Fruit fly (Drosophila melanogaster): ENCODE data around the gene kat80.

DNA sequence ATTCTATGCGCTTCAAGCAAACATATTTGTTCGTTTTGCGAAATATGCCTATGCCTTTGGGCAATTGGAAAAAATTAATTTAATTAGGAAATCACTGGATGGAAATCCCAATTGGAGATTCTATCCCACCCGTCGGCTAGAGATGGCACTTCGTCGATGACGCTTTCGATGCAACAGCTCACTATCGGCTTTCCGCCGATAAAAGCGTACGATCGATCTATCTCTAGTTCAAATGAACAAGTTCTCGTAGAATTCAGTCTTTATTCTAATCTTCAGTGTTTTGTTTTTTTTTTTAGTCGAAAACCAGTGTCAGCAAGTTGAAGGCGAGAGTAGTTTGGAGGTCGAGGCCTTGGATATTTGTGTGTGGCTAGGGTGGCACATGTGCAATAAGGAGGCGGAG lies 47.1 kb upstream of the kat80 start, which contains the start of the genes CG9917 and CG32579:
- TF ChIP-seq CTCF (optimal IDR thresholded peaks at IDR 0.05) (no peak), CG8478 (optimal IDR thresholded peaks at IDR 0.05) (no peak)

All from S2 (cell line).